Worm (Caenorhabditis elegans) whole organism, young adult: ENCODE data around the gene Y108G3AL.2.

ENCODE experiments used
- C17E4.6 ChIP-seq: fragments of 200-800 bp; sonication (Bioruptor generic); IDR thresholded peaks from 2 replicates; pipeline ENCODE4 v1.3.6; 2022; ENCODE audit warnings: missing genetic modification reagents, missing genetic modification characterization, missing compliant biosample characterization
- attf-3 ChIP-seq: fragments of 200-800 bp; sonication (Bioruptor generic); conservative IDR thresholded peaks from 2 replicates; pipeline ENCODE4 v1.3.6; 2022; ENCODE audit warnings: missing genetic modification reagents, missing genetic modification characterization, missing compliant biosample characterization
- ekl-4 ChIP-seq: fragments of 200-800 bp; sonication (Bioruptor generic); IDR thresholded peaks from 2 replicates; pipeline ENCODE4 v1.3.6; 2022; ENCODE audit warnings: missing genetic modification reagents, missing genetic modification characterization, missing compliant biosample characterization
- hmg-1.2 ChIP-seq: fragments of 200-800 bp; sonication (Bioruptor generic); IDR thresholded peaks from 2 replicates; pipeline ENCODE4 v1.3.6; 2022; ENCODE audit warnings: missing genetic modification reagents, missing genetic modification characterization, missing compliant biosample characterization
- lin-26 ChIP-seq: fragments of 200-800 bp; sonication (Bioruptor generic); IDR thresholded peaks from 2 replicates; pipeline ENCODE4 v1.3.6; 2022; ENCODE audit warnings: missing genetic modification reagents, missing genetic modification characterization, missing compliant biosample characterization
- nhr-90 ChIP-seq: sonication (generic microtip); optimal IDR thresholded peaks from 2 replicates; lab custom pipeline; 2016; ENCODE audit warnings: missing genotype, mild to moderate bottlenecking, missing genetic modification characterization, missing compliant biosample characterization

DNA sequence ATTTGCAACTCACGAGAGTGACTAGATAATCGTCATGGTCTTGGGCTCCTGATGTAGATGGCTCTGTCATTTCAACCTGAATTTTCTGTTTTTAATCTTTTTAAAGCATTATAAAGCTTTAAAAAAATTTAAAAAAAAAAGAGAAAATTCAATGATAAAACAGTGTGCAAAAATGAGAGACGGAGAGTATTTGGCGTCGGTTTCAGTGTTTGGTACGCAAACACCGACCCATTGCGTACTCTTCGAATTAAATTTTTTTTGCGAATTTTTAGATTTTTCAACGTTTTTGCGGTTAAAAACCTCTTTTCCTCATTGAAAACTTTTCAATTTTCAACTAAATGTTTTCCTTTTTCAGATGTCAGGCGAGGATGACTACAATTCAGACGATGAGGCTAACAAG is 38.9 kb upstream of the Y108G3AL.2 start, which contains the start of the genes W03F9.2 and sftb-2:
- TF ChIP-seq attf-3 (GFP tag; lab: Robert Waterston, UW): no peak
- TF ChIP-seq ekl-4 (GFP tag; lab: Robert Waterston, UW): no peak
- TF ChIP-seq C17E4.6 (GFP tag; lab: Robert Waterston, UW): no peak
- no peak for TF ChIP-seq lin-26 (GFP tag; lab: Robert Waterston, UW)
- TF ChIP-seq hmg-1.2 (GFP tag; lab: Robert Waterston, UW): peak; percentile 93
- TF ChIP-seq nhr-90 (tag; lab: Kevin White, UChicago): no peak
